Fruit fly (Drosophila melanogaster) whole organism, embryonic: Measurements from ENCODE around the gene CG10587.

ENCODE experiments used
- ATbp ChIP-seq: fragments of 200-800 bp; sonication (Bioruptor generic); optimal IDR thresholded peaks from 2 replicates; lab custom pipeline; 2017; ENCODE audit warnings: missing biosample characterization, mild to moderate bottlenecking, missing genetic modification characterization, missing genetic modification reagents
- Awh ChIP-seq: fragments of 200-800 bp; sonication (Bioruptor generic); IDR thresholded peaks from 2 replicates; pipeline ENCODE4, ENCODE4 v1.3.6; 2022; ENCODE audit warnings: missing biosample characterization, missing genetic modification characterization
- BEAF-32 ChIP-seq: fragments of 200-800 bp; sonication (Bioruptor generic); optimal IDR thresholded peaks from 3 replicates; lab custom pipeline; 2017; ENCODE audit warnings: missing biosample characterization, missing genetic modification characterization, mild to moderate bottlenecking, moderate library complexity, missing genetic modification reagents
- CG10462 ChIP-seq: fragments of 200-800 bp; sonication (Bioruptor generic); optimal IDR thresholded peaks from 2 replicates; lab custom pipeline; 2016; ENCODE audit warnings: missing biosample characterization, missing genetic modification characterization
- CG10979 ChIP-seq: fragments of 200-800 bp; sonication (Bioruptor generic); optimal IDR thresholded peaks from 2 replicates; lab custom pipeline; 2018; ENCODE audit warnings: missing biosample characterization, mild to moderate bottlenecking, missing genetic modification characterization, moderate library complexity
- CG13123 ChIP-seq: fragments of 200-800 bp; sonication (Bioruptor generic); optimal IDR thresholded peaks from 2 replicates; lab custom pipeline; 2016; ENCODE audit warnings: missing biosample characterization, missing genetic modification characterization
- CG1602 ChIP-seq: fragments of 200-800 bp; sonication (Bioruptor generic); optimal IDR thresholded peaks from 3 replicates; lab custom pipeline; 2016; ENCODE audit warnings: missing biosample characterization, missing genetic modification characterization
- CG17328 ChIP-seq: fragments of 200-800 bp; sonication (Bioruptor generic); IDR thresholded peaks from 2 replicates; pipeline ENCODE4 v1.3.6; 2022; ENCODE audit warnings: missing biosample characterization, missing genetic modification characterization
- CG17385 ChIP-seq: fragments of 200-800 bp; sonication (Bioruptor generic); optimal IDR thresholded peaks from 3 replicates; lab custom pipeline; 2018; ENCODE audit warnings: missing biosample characterization, mild to moderate bottlenecking, missing genetic modification characterization
- CG18599 ChIP-seq: fragments of 200-800 bp; sonication (Bioruptor generic); optimal IDR thresholded peaks from 3 replicates; lab custom pipeline; 2017; ENCODE audit warnings: missing biosample characterization, missing genetic modification characterization, mild to moderate bottlenecking, moderate library complexity, missing genetic modification reagents
- CG30431 ChIP-seq: fragments of 200-800 bp; sonication (Bioruptor generic); optimal IDR thresholded peaks from 2 replicates; lab custom pipeline; 2017; ENCODE audit warnings: missing biosample characterization, missing genetic modification characterization
- CG32532 ChIP-seq: fragments of 200-800 bp; sonication (Bioruptor generic); IDR thresholded peaks from 2 replicates; pipeline ENCODE4 v1.3.6; 2022; ENCODE audit warnings: missing biosample characterization, missing genetic modification characterization
- CG4360 ChIP-seq: fragments of 200-800 bp; sonication (Bioruptor generic); IDR thresholded peaks from 2 replicates; pipeline ENCODE4 v1.3.6; 2022; ENCODE audit warnings: missing biosample characterization, missing genetic modification characterization
- CG5245 ChIP-seq: fragments of 200-800 bp; sonication (Bioruptor generic); optimal IDR thresholded peaks from 3 replicates; lab custom pipeline; 2016; ENCODE audit warnings: missing biosample characterization, missing genetic modification characterization
- CG6813 ChIP-seq: fragments of 200-800 bp; sonication (Bioruptor generic); optimal IDR thresholded peaks from 2 replicates; lab custom pipeline; 2017; ENCODE audit warnings: missing biosample characterization, missing genetic modification characterization, mild to moderate bottlenecking, moderate library complexity, missing genetic modification reagents
- CG8478 ChIP-seq: fragments of >200 bp; optimal IDR thresholded peaks from 2 replicates; lab custom pipeline; 2018
- CG9797 ChIP-seq: fragments of 200-800 bp; sonication (Bioruptor generic); optimal IDR thresholded peaks from 3 replicates; lab custom pipeline; 2018; ENCODE audit warnings: missing biosample characterization, mild to moderate bottlenecking, missing genetic modification characterization
- CTCF ChIP-seq: fragments of 200-800 bp; sonication (Bioruptor generic); optimal IDR thresholded peaks from 2 replicates; lab custom pipeline; 2017; ENCODE audit warnings: missing biosample characterization, mild to moderate bottlenecking, missing genetic modification characterization, moderate library complexity
- Dbx ChIP-seq: fragments of 200-800 bp; sonication (Bioruptor generic); IDR thresholded peaks from 3 replicates; pipeline ENCODE4 v1.3.6; 2022; ENCODE audit warnings: missing biosample characterization, missing genetic modification characterization
- Dfd ChIP-seq, 2 experiments: fragments of >200 bp; optimal IDR thresholded peaks; 2 replicates each; lab custom pipeline; 2017; ENCODE audit warnings: missing biosample characterization in 2 of 2, missing genetic modification characterization in 2 of 2
- Ets65A ChIP-seq: fragments of 200-800 bp; sonication (Bioruptor generic); peaks from one replicate; lab custom pipeline; 2016; ENCODE audit warnings: missing biosample characterization, missing genetic modification characterization
- H15 ChIP-seq: fragments of 200-800 bp; sonication (Bioruptor generic); IDR thresholded peaks from 3 replicates; pipeline ENCODE4 v1.3.6; 2022; ENCODE audit warnings: missing biosample characterization, missing genetic modification characterization
- Hand ChIP-seq: fragments of 200-800 bp; sonication (Bioruptor generic); optimal IDR thresholded peaks from 2 replicates; lab custom pipeline; 2017; ENCODE audit warnings: mild to moderate bottlenecking, missing biosample characterization, missing genetic modification reagents, missing genetic modification characterization
- Hey ChIP-seq: fragments of 200-800 bp; sonication (Bioruptor generic); optimal IDR thresholded peaks from 3 replicates; lab custom pipeline; 2018; ENCODE audit warnings: missing biosample characterization, mild to moderate bottlenecking, missing genetic modification characterization
- Lhr ChIP-seq: fragments of 200-800 bp; sonication (Bioruptor generic); optimal IDR thresholded peaks from 3 replicates; lab custom pipeline; 2017; ENCODE audit warnings: mild to moderate bottlenecking, missing biosample characterization, missing genetic modification reagents, missing genetic modification characterization
- Mrtf ChIP-seq: fragments of 200-800 bp; sonication (Bioruptor generic); IDR thresholded peaks from 3 replicates; pipeline ENCODE4 v1.3.6; 2022; ENCODE audit warnings: missing biosample characterization, missing genetic modification characterization
- NK7.1 ChIP-seq: fragments of 200-800 bp; sonication (Bioruptor generic); optimal IDR thresholded peaks from 3 replicates; lab custom pipeline; 2016; ENCODE audit warnings: missing biosample characterization, missing genetic modification characterization
- Nf-YB ChIP-seq: fragments of 200-800 bp; sonication (Bioruptor generic); optimal IDR thresholded peaks from 3 replicates; lab custom pipeline; 2019; ENCODE audit warnings: missing biosample characterization, mild to moderate bottlenecking, missing genetic modification characterization, moderate library complexity
- Oaz ChIP-seq: fragments of 200-800 bp; sonication (Bioruptor generic); IDR thresholded peaks from 2 replicates; pipeline ENCODE4 v1.3.6; 2022; ENCODE audit warnings: missing biosample characterization, missing genetic modification characterization
- Ptx1 ChIP-seq: fragments of 200-800 bp; sonication (Bioruptor generic); IDR thresholded peaks from 2 replicates; pipeline ENCODE4 v1.3.6; 2022; ENCODE audit warnings: missing biosample characterization, missing genetic modification characterization
- Sry-β ChIP-seq: fragments of 200-800 bp; sonication (Bioruptor generic); optimal IDR thresholded peaks from 2 replicates; lab custom pipeline; 2018; ENCODE audit warnings: missing biosample characterization, mild to moderate bottlenecking, missing genetic modification characterization, moderate library complexity
- Xbp1 ChIP-seq: fragments of 200-800 bp; sonication (Bioruptor generic); optimal IDR thresholded peaks from 3 replicates; lab custom pipeline; 2016; ENCODE audit warnings: missing biosample characterization, mild to moderate bottlenecking, missing genetic modification characterization
- bowl ChIP-seq: fragments of 200-800 bp; sonication (Bioruptor generic); IDR thresholded peaks from 2 replicates; pipeline ENCODE4 v1.3.6; 2022; ENCODE audit warnings: missing biosample characterization, missing genetic modification characterization
- br ChIP-seq: fragments of >200 bp; optimal IDR thresholded peaks from 2 replicates; lab custom pipeline; 2017
- bsh ChIP-seq, 2 experiments: fragments of 200-800 bp; sonication (Bioruptor generic); optimal IDR thresholded peaks; 2 replicates each; lab custom pipeline; 2017 to 2018; ENCODE audit warnings: mild to moderate bottlenecking in 2 of 2, missing biosample characterization in 2 of 2, missing genetic modification characterization in 2 of 2, moderate library complexity in 1 of 2
- chinmo ChIP-seq: fragments of 200-800 bp; sonication (Bioruptor generic); IDR thresholded peaks from 4 replicates; pipeline ENCODE4 v1.3.6; 2022; ENCODE audit warnings: missing biosample characterization, missing genetic modification characterization; ENCODE audit not compliant: partially characterized antibody
- crc ChIP-seq: fragments of 200-800 bp; sonication (Bioruptor generic); optimal IDR thresholded peaks from 2 replicates; lab custom pipeline; 2016; ENCODE audit warnings: missing biosample characterization, missing genetic modification characterization
- dm ChIP-seq: fragments of 200-800 bp; sonication (Bioruptor generic); optimal IDR thresholded peaks from 3 replicates; lab custom pipeline; 2016; ENCODE audit warnings: missing biosample characterization, missing genetic modification characterization
- dysf ChIP-seq: fragments of 200-800 bp; sonication (Bioruptor generic); IDR thresholded peaks from 3 replicates; pipeline ENCODE4 v1.3.6; 2022; ENCODE audit warnings: missing biosample characterization, missing genetic modification characterization
- fd102C ChIP-seq: fragments of 200-800 bp; sonication (Bioruptor generic); optimal IDR thresholded peaks from 2 replicates; lab custom pipeline; 2018; ENCODE audit warnings: missing biosample characterization, mild to moderate bottlenecking, missing genetic modification characterization, moderate library complexity
- gfzf ChIP-seq: fragments of 200-800 bp; sonication (Bioruptor generic); optimal IDR thresholded peaks from 2 replicates; lab custom pipeline; 2016; ENCODE audit warnings: missing biosample characterization, mild to moderate bottlenecking, missing genetic modification characterization, moderate library complexity
- gro ChIP-seq: fragments of 200-800 bp; sonication (Bioruptor generic); optimal IDR thresholded peaks from 2 replicates; lab custom pipeline; 2016; ENCODE audit warnings: missing biosample characterization, missing genetic modification characterization
- lov ChIP-seq, 2 experiments: fragments of 200-800 bp in 1 of 2; fragments of >200 bp in 1 of 2; sonication (Bioruptor generic) in 1 of 2; IDR thresholded peaks in 1 of 2; optimal IDR thresholded peaks in 1 of 2; 2 replicates in 1 of 2; 3 replicates in 1 of 2; pipeline versions ENCODE4 v1.3.6 to Lab custom; 2017 to 2022; ENCODE audit warnings: missing biosample characterization in 1 of 2, missing genetic modification characterization in 1 of 2
- peb ChIP-seq: fragments of 200-800 bp; sonication (Bioruptor generic); IDR thresholded peaks from 2 replicates; pipeline ENCODE4 v1.3.6; 2022; ENCODE audit warnings: missing biosample characterization, missing genetic modification characterization
- sc ChIP-seq, 3 experiments: fragments of >200 bp in 2 of 3; fragments of 200-800 bp in 1 of 3; sonication (Bioruptor generic) in 1 of 3; optimal IDR thresholded peaks; 2 replicates in 2 of 3; 3 replicates in 1 of 3; lab custom pipeline; 2017; ENCODE audit warnings: mild to moderate bottlenecking in 1 of 3, missing biosample characterization in 1 of 3, missing genetic modification characterization in 1 of 3, missing genetic modification reagents in 1 of 3
- slbo ChIP-seq: fragments of 200-800 bp; sonication (Bioruptor generic); IDR thresholded peaks from 2 replicates; pipeline ENCODE4 v1.3.6; 2022; ENCODE audit warnings: missing biosample characterization, missing genetic modification characterization
- ssp ChIP-seq: fragments of 200-800 bp; sonication (Bioruptor generic); IDR thresholded peaks from 2 replicates; pipeline ENCODE4 v1.3.6; 2022; ENCODE audit warnings: missing biosample characterization, missing genetic modification characterization
- zen ChIP-seq: fragments of 200-800 bp; sonication (Bioruptor generic); optimal IDR thresholded peaks from 3 replicates; lab custom pipeline; 2018; ENCODE audit warnings: missing biosample characterization, mild to moderate bottlenecking, missing genetic modification characterization, moderate library complexity

Gene CG10587

dm6 chr3L:20944180-20944579 lies 18.2 kb downstream of the CG10587 start (continued):
- no peak for TF ChIP-seq Mrtf
- TF ChIP-seq br (lab: Kevin White, UChicago): no peak
- peak; percentile 33 for TF ChIP-seq Sry-β
- peak; percentile 28 for TF ChIP-seq CG18599 (GFP tag; lab: Kevin White, UChicago)
- no peak for TF ChIP-seq gfzf (GFP tag; lab: Kevin White, UChicago)
- TF ChIP-seq CG17328: no peak
- no peak for TF ChIP-seq CG10462 (GFP tag; lab: Kevin White, UChicago)
- TF ChIP-seq CG9797 (GFP tag; lab: Kevin White, UChicago): no peak
- peak; percentile 70 for TF ChIP-seq CG6813
- no peak for TF ChIP-seq slbo
- no peak for TF ChIP-seq CG1602 (GFP tag; lab: Kevin White, UChicago)
- peak; percentile 15 for TF ChIP-seq CG30431
- no peak for TF ChIP-seq dm (GFP tag; lab: Kevin White, UChicago)
- TF ChIP-seq Hand: no peak
- TF ChIP-seq ATbp (GFP tag; lab: Kevin White, UChicago): peak; percentile 70
- peak; percentile 14 for TF ChIP-seq CG13123 (GFP tag; lab: Kevin White, UChicago)
- no peak for TF ChIP-seq sc (optimal IDR thresholded peaks at IDR 0.05; lab: Kevin White, UChicago)
- TF ChIP-seq sc (GFP tag; optimal IDR thresholded peaks at IDR 0.05; lab: Kevin White, UChicago): peak; percentile 61
- no peak for TF ChIP-seq lov (optimal IDR thresholded peaks at IDR 0.05; lab: Kevin White, UChicago)
- TF ChIP-seq lov (GFP tag; IDR thresholded peaks at IDR 0.05; lab: Robert Waterston, UW): peak; percentile 71; the same call in 2 of the 3 replicates
- TF ChIP-seq NK7.1: peak; percentile 23
- no peak for TF ChIP-seq gro
- TF ChIP-seq peb (GFP tag; lab: Robert Waterston, UW): no peak
- TF ChIP-seq bsh (GFP tag; optimal IDR thresholded peaks at IDR 0.05; lab: Kevin White, UChicago): peak in 1 of 2 experiments; percentile 42
- TF ChIP-seq crc: peak; percentile 29
- TF ChIP-seq CG10979 (tag; lab: Kevin White, UChicago): no peak
- peak; percentile 20 for TF ChIP-seq Lhr
- TF ChIP-seq CG8478 (lab: Kevin White, UChicago): no peak
- no peak for TF ChIP-seq Oaz (GFP tag; lab: Robert Waterston, UW)
- TF ChIP-seq fd102C (GFP tag; lab: Kevin White, UChicago): peak; percentile 47
- no peak for TF ChIP-seq Dfd (GFP tag; optimal IDR thresholded peaks at IDR 0.05; lab: Kevin White, UChicago)
- no peak for TF ChIP-seq zen (tag; lab: Kevin White, UChicago)
- TF ChIP-seq chinmo (GFP tag; lab: Robert Waterston, UW): no peak
- no peak for TF ChIP-seq dysf (GFP tag; lab: Robert Waterston, UW)
- no peak for TF ChIP-seq ssp
- peak; percentile 25 for TF ChIP-seq Hey (tag; lab: Kevin White, UChicago)
- no peak for TF ChIP-seq Xbp1
- TF ChIP-seq CG5245 (GFP tag; lab: Kevin White, UChicago): no peak
- no peak for TF ChIP-seq CG17385 (GFP tag; lab: Kevin White, UChicago)

DNA sequence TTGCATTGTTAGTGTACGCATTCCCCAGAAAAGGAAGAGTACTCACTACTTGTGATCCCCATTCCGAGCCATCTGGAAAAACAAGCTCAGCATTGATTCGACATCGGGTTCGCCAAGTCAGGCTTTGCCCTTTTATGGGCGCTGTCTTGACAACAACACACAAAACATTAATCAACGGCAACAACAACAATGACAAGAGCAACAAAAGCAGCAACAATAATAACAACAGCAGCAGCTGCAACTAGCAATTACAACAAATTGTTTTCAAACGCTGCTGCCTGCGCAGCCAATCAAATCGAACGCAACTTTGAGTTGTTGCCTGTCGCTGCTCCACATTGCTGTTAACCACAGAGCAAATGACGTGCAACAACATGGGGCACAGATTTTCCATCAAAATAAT lies 20.3 kb downstream of the CG10587 start:
- no peak for TF ChIP-seq bowl (GFP tag; lab: Robert Waterston, UW)
- TF ChIP-seq br (lab: Kevin White, UChicago): no peak
- peak; percentile 66 for TF ChIP-seq Ets65A (GFP tag; lab: Kevin White, UChicago)
- no peak for TF ChIP-seq Ptx1 (GFP tag; lab: Robert Waterston, UW)
- 0 out of 3 replicates have a peak, but pooled peaks have one; percentile 9 for TF ChIP-seq H15 (GFP tag; lab: Robert Waterston, UW)
- TF ChIP-seq CG4360 (GFP tag; lab: Robert Waterston, UW): peak; percentile 78
- TF ChIP-seq Dbx (GFP tag; lab: Robert Waterston, UW): no peak
- TF ChIP-seq CG32532: no peak
- TF ChIP-seq BEAF-32 (GFP tag; lab: Kevin White, UChicago): no peak
- no peak for TF ChIP-seq CTCF (GFP tag; lab: Kevin White, UChicago)
- TF ChIP-seq Awh (GFP tag; lab: Robert Waterston, UW): 0 out of 2 replicates have a peak, but pooled peaks have one; percentile 18
- TF ChIP-seq Nf-YB (GFP tag; lab: Kevin White, UChicago): peak; percentile 30
